Worm (Caenorhabditis elegans) whole organism, L3 larva: Measurements from ENCODE around the gene T14E8.2.

Experiments
- R02D3.7 ChIP-seq: fragments of 150-350 bp; optimal IDR thresholded peaks from 2 replicates; lab custom pipeline; 2014; ENCODE audit warnings: missing biosample characterization, missing genetic modification characterization
- aly-2 ChIP-seq: fragments of 150-350 bp; optimal IDR thresholded peaks from 2 replicates; lab custom pipeline; 2014; ENCODE audit warnings: missing biosample characterization, missing genetic modification characterization
- ama-1 ChIP-seq: fragments of 150-350 bp; optimal IDR thresholded peaks from 2 replicates; lab custom pipeline; 2018
- ceh-16 ChIP-seq: sonication (generic microtip); optimal IDR thresholded peaks from 2 replicates; lab custom pipeline; 2017; ENCODE audit warnings: missing biosample characterization, missing genetic modification characterization
- ceh-28 ChIP-seq: fragments of 150-350 bp; optimal IDR thresholded peaks from 2 replicates; lab custom pipeline; 2014; ENCODE audit warnings: missing biosample characterization, missing genetic modification reagents, missing genetic modification characterization
- ceh-82 ChIP-seq: fragments of 150-350 bp; optimal IDR thresholded peaks from 2 replicates; lab custom pipeline; 2014; ENCODE audit warnings: missing biosample characterization, missing genetic modification characterization
- egl-27 ChIP-seq: sonication (generic microtip); optimal IDR thresholded peaks from 4 replicates; lab custom pipeline; 2017; ENCODE audit warnings: missing biosample characterization, missing genetic modification reagents, missing genetic modification characterization
- egl-5 ChIP-seq: fragments of 150-350 bp; optimal IDR thresholded peaks from 2 replicates; lab custom pipeline; 2017; ENCODE audit warnings: missing biosample characterization, missing genetic modification reagents, missing genetic modification characterization, inconsistent platforms
- elt-2 ChIP-seq: sonication (generic microtip); optimal IDR thresholded peaks from 2 replicates; lab custom pipeline; 2016; ENCODE audit warnings: missing genetic modification reagents, mild to moderate bottlenecking, missing genetic modification characterization, missing compliant biosample characterization
- elt-3 ChIP-seq, 3 experiments: fragments of 150-350 bp in 1 of 3; sonication (generic microtip) in 2 of 3; optimal IDR thresholded peaks; 2 replicates in 2 of 3; 4 replicates in 1 of 3; lab custom pipeline; 2014 to 2017; ENCODE audit warnings: missing biosample characterization in 3 of 3, missing genetic modification characterization in 3 of 3
- eor-1 ChIP-seq, 2 experiments: fragments of 150-350 bp; optimal IDR thresholded peaks; 2 replicates each; lab custom pipeline; 2014 to 2018; ENCODE audit warnings: missing biosample characterization in 2 of 2, missing genetic modification characterization in 2 of 2
- fkh-10 ChIP-seq: sonication (generic microtip); optimal IDR thresholded peaks from 2 replicates; lab custom pipeline; 2017; ENCODE audit warnings: missing biosample characterization, missing genetic modification reagents, missing genetic modification characterization
- fkh-2 ChIP-seq: fragments of 150-350 bp; optimal IDR thresholded peaks from 2 replicates; lab custom pipeline; 2014; ENCODE audit warnings: missing biosample characterization, missing genetic modification reagents, missing genetic modification characterization
- jun-1 ChIP-seq: fragments of 150-350 bp; optimal IDR thresholded peaks from 2 replicates; lab custom pipeline; 2014; ENCODE audit warnings: missing biosample characterization, missing genetic modification reagents, missing genetic modification characterization
- lin-15B ChIP-seq: fragments of 150-350 bp; optimal IDR thresholded peaks from 2 replicates; lab custom pipeline; 2014; ENCODE audit warnings: missing biosample characterization, missing genetic modification characterization
- nfya-1 ChIP-seq: sonication (generic microtip); optimal IDR thresholded peaks from 2 replicates; lab custom pipeline; 2017; ENCODE audit warnings: missing genetic modification characterization, mild to moderate bottlenecking, missing compliant biosample characterization, antibody characterized with exemption, moderate library complexity; ENCODE audit not compliant: insufficient read depth
- nhr-11 ChIP-seq: fragments of 150-350 bp; optimal IDR thresholded peaks from 2 replicates; lab custom pipeline; 2014; ENCODE audit warnings: missing biosample characterization, missing genetic modification characterization
- nhr-23 ChIP-seq: fragments of 150-350 bp; optimal IDR thresholded peaks from 2 replicates; lab custom pipeline; 2014; ENCODE audit warnings: missing biosample characterization, missing genetic modification reagents, missing genetic modification characterization
- nhr-237 ChIP-seq: fragments of 150-350 bp; optimal IDR thresholded peaks from 2 replicates; lab custom pipeline; 2014; ENCODE audit warnings: missing biosample characterization, missing genetic modification characterization
- nhr-25 ChIP-seq: sonication (generic microtip); optimal IDR thresholded peaks from 2 replicates; lab custom pipeline; 2017; ENCODE audit warnings: missing biosample characterization, missing genetic modification characterization
- nhr-43 ChIP-seq: sonication (generic microtip); optimal IDR thresholded peaks from 2 replicates; lab custom pipeline; 2016; ENCODE audit warnings: mild to moderate bottlenecking, missing genetic modification characterization, missing compliant biosample characterization; ENCODE audit not compliant: poor library complexity, severe bottlenecking
- nhr-67 ChIP-seq: fragments of 150-350 bp; optimal IDR thresholded peaks from 2 replicates; lab custom pipeline; 2014; ENCODE audit warnings: missing biosample characterization, missing genetic modification characterization
- nhr-77 ChIP-seq: fragments of 150-350 bp; optimal IDR thresholded peaks from 2 replicates; lab custom pipeline; 2014; ENCODE audit warnings: missing biosample characterization, missing genetic modification characterization
- pha-4 ChIP-seq: fragments of 150-350 bp; optimal IDR thresholded peaks from 2 replicates; lab custom pipeline; 2014; ENCODE audit warnings: missing biosample characterization, missing genetic modification reagents, missing genetic modification characterization
- pqm-1 ChIP-seq: fragments of 150-350 bp; optimal IDR thresholded peaks from 2 replicates; lab custom pipeline; 2017; ENCODE audit warnings: missing biosample characterization, missing genetic modification characterization, inconsistent platforms
- skn-1 ChIP-seq: fragments of 150-350 bp; optimal IDR thresholded peaks from 2 replicates; lab custom pipeline; 2014; ENCODE audit warnings: missing biosample characterization, missing genetic modification characterization
- snpc-4 ChIP-seq: fragments of 150-350 bp; optimal IDR thresholded peaks from 2 replicates; lab custom pipeline; 2014; ENCODE audit warnings: missing biosample characterization, missing genetic modification characterization
- unc-39 ChIP-seq: sonication (generic microtip); optimal IDR thresholded peaks from 4 replicates; lab custom pipeline; 2017; ENCODE audit warnings: missing biosample characterization, missing genetic modification characterization
- unc-62 ChIP-seq: fragments of 150-350 bp; sonication (generic microtip); optimal IDR thresholded peaks from 4 replicates; lab custom pipeline; 2014; ENCODE audit warnings: missing biosample characterization, missing genetic modification reagents, missing genetic modification characterization
- ztf-11 ChIP-seq: fragments of 150-350 bp; optimal IDR thresholded peaks from 2 replicates; lab custom pipeline; 2014; ENCODE audit warnings: missing biosample characterization, missing genetic modification characterization
- ztf-4 ChIP-seq: fragments of 150-350 bp; optimal IDR thresholded peaks from 2 replicates; lab custom pipeline; 2014; ENCODE audit warnings: missing biosample characterization, missing genetic modification characterization

Gene T14E8.2

DNA sequence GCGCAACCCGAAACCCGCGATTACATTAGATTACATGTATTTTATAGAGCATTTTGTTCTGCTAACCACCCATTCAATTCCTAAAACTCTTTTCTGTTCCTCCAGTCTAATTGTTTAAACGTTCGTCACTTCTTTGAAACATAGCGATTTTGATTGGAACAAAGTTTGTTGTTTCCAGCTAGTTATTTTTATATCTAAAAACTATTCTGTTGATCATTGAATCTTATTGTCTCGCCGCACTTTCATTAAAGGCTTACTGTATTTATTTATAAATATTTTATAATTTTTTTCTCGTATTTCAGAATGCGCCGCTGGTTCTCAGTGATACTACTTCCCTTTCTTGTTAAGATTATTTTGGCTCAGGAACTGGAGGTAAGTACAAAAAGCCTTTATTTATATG is at the start of gene T14E8.2:
T14E8.2 (plus strand) TSS at position 301 of the 400 bp plus-strand sequence.
- TF ChIP-seq ceh-82 (tag; lab: Kevin White, UChicago) (no peak), elt-3 (tag; optimal IDR thresholded peaks at IDR 0.05; lab: Kevin White, UChicago) (no peak), nhr-43 (tag; lab: Kevin White, UChicago) (no peak), fkh-2 (tag; lab: Kevin White, UChicago) (no peak), ceh-16 (no peak), snpc-4 (tag; lab: Kevin White, UChicago) (no peak), nhr-11 (tag; lab: Kevin White, UChicago) (no peak), eor-1 (tag; optimal IDR thresholded peaks at IDR 0.05; lab: Kevin White, UChicago) (no peak), nhr-77 (no peak)

DNA sequence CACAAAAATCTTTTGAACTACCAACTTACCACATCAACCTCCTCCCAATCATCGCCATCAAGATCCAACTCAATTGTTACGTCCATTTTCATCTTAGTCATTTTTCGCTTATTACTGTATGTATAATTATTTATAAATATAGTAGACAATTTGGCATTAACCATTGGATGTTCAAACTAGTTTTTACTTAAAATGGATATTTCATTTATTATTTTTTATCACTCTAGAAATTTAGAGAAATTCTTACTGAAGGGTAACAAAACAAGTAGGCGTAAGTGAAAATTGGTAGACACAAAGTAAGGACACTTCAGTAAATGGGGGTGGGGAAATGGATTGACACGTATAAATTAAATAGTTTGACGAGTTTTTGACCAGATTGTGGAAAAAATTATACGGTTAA is 43.1 kb upstream of the T14E8.2 start, which contains the start of gene actl-1:
actl-1 (minus strand) TSS at position 101 of the 400 bp plus-strand sequence.
- TF ChIP-seq ceh-28 (tag; lab: Kevin White, UChicago) (no peak), unc-39 (tag; lab: Kevin White, UChicago) (no peak), fkh-2 (tag; lab: Kevin White, UChicago) (no peak), elt-2 (no peak), nhr-23 (no peak), skn-1 (no peak), nhr-77 (no peak)

DNA sequence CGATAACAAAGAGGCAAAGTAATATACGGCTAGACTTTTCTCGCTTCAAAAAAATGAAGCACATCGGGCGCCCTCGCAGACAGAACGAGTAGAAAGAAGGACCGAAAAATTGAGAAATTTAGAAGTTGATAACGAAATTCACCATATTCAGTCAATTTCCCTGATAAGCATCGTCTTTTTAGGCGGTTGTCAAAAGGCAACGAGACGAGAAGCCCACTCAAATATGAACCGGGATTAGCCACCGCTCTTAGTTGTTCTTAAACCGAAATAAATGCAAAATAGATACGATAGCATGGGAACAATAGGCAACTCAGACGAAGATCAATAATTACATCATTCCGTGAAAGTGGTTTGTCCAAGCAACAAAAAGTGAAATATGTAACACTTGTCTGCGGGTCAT is 39.6 kb upstream of the T14E8.2 start:
- peak; percentile 4 for TF ChIP-seq pqm-1
- peak; percentile 64 for TF ChIP-seq elt-2
- TF ChIP-seq fkh-10 (GFP tag; lab: Kevin White, UChicago), result no peak

DNA sequence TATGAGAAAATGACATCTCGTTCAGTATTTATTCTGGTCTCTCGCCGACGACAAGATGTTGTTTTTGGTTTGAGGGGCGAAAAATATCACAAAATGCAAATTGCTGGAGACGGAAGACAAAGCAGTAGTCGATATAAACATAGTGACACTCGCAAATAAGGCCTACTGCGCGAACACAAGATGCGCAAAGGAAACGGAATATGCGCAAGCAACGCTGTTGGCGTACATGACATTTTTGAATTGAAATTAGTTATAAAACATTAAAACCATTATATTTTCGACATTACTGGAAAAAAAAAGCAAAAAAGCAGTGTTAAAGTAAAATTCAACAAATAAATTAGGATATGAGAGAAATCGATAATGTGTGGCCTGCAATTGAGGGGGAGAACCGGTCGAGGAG is 37.8 kb upstream of the T14E8.2 start, which contains the start of gene cdf-1:
cdf-1 (minus strand) TSS at position 136 of the 400 bp plus-strand sequence.
- no peak for TF ChIP-seq nhr-77
- TF ChIP-seq ceh-82 (tag; lab: Kevin White, UChicago), result no peak
- TF ChIP-seq elt-3 (tag; optimal IDR thresholded peaks at IDR 0.05; lab: Kevin White, UChicago), result no peak
- TF ChIP-seq nhr-25 (tag; lab: Kevin White, UChicago), result no peak
- TF ChIP-seq egl-5, result no peak
- no peak for TF ChIP-seq skn-1
- no peak for TF ChIP-seq egl-27 (tag; lab: Kevin White, UChicago)
- no peak for TF ChIP-seq ztf-11 (tag; lab: Kevin White, UChicago)
- peak; percentile 45 for TF ChIP-seq nhr-23
- TF ChIP-seq ztf-4, result no peak
- TF ChIP-seq lin-15B (tag; lab: Kevin White, UChicago), result peak; percentile 16
- TF ChIP-seq ama-1, result no peak
- TF ChIP-seq nfya-1 (tag; lab: Kevin White, UChicago), result peak; percentile 23
- TF ChIP-seq nhr-67 (tag; lab: Kevin White, UChicago), result no peak
- no peak for TF ChIP-seq aly-2 (tag; lab: Kevin White, UChicago)

DNA sequence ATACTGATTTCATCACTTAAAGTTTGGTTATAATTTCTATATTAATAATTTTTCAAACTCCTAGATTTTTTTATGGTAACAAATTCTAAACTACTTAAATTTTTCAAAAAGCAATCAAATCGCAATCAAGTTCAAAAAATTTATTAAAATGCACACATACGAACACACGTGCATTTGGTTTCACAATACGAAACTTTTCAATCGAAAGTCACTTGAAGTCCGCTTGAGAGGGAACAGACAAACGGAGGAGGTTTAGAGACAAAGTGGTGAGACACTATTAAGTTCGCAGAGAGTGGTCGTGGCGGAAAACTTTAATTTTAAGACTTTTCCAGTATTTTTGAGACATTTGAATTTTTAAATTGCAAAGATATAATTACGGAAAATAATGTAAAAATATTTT is 37.1 kb upstream of the T14E8.2 start, which contains the start of gene glr-8:
glr-8 (plus strand) TSS at position 319 of the 400 bp plus-strand sequence.
- TF ChIP-seq eor-1 (tag; optimal IDR thresholded peaks at IDR 0.05; lab: Kevin White, UChicago), result no peak
- TF ChIP-seq elt-3 (tag; optimal IDR thresholded peaks at IDR 0.05; lab: Kevin White, UChicago), result no peak
- TF ChIP-seq R02D3.7 (tag; lab: Kevin White, UChicago), result no peak
- TF ChIP-seq nhr-77, result no peak
- no peak for TF ChIP-seq unc-62 (GFP tag; lab: Kevin White, UChicago)
- TF ChIP-seq nhr-11 (tag; lab: Kevin White, UChicago), result no peak
- TF ChIP-seq pha-4 (tag; lab: Kevin White, UChicago), result no peak
- no peak for TF ChIP-seq fkh-2 (tag; lab: Kevin White, UChicago)

DNA sequence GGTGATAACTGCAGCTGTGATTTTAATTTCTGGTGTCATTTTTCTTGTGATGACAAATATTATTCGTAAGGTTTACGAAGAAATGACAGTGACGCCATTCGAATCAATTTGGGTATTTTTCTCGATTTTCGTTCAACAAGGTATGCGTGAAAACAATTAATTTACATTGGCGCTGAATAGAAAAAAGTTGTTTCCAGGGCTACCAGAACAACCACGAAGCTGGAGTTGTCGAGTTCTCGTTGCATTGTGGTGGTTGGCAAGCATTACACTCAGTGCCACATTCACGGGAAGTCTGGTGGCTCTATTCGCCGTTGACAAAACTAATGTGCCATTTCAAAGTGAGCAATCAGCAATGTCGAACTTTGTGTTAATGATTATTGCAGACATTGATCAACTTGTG is 35.1 kb upstream of the T14E8.2 start:
- TF ChIP-seq nhr-67 (tag; lab: Kevin White, UChicago), result no peak
- TF ChIP-seq nhr-237 (tag; lab: Kevin White, UChicago), result no peak
- TF ChIP-seq egl-5, result peak; percentile 29
- TF ChIP-seq unc-62 (GFP tag; lab: Kevin White, UChicago), result no peak
- TF ChIP-seq jun-1, result no peak
